Worm (Caenorhabditis elegans) whole organism, midembryonic: ENCODE measurements around the gene C42D8.1.

Source experiments
- T22C8.4 ChIP-seq: fragments of 200-800 bp; sonication (Bioruptor generic); IDR thresholded peaks from 2 replicates; pipeline ENCODE4 v1.3.6; 2022; ENCODE audit warnings: missing genetic modification characterization, missing compliant biosample characterization
- cog-1 ChIP-seq: sonication (generic microtip); optimal IDR thresholded peaks from 2 replicates; lab custom pipeline; 2016; ENCODE audit warnings: missing genetic modification characterization, missing compliant biosample characterization
- flt-1 ChIP-seq: fragments of 200-800 bp; sonication (Bioruptor generic); IDR thresholded peaks from 2 replicates; pipeline ENCODE4 v1.3.6; 2022; ENCODE audit warnings: missing genetic modification characterization, missing compliant biosample characterization
- klf-2 ChIP-seq: fragments of 200-800 bp; sonication (Bioruptor generic); conservative IDR thresholded peaks from 2 replicates; pipeline ENCODE4 v1.3.6; 2022; ENCODE audit warnings: missing genetic modification reagents, missing genetic modification characterization, missing compliant biosample characterization
- med-1 ChIP-seq: sonication (generic microtip); optimal IDR thresholded peaks from 2 replicates; lab custom pipeline; 2017; ENCODE audit warnings: missing genetic modification characterization, mild to moderate bottlenecking, missing compliant biosample characterization, antibody characterized with exemption, missing genetic modification reagents; ENCODE audit not compliant: insufficient read depth
- ref-1 ChIP-seq: fragments of 200-800 bp; sonication (Bioruptor generic); conservative IDR thresholded peaks from 2 replicates; pipeline ENCODE4 v1.3.6; 2022; ENCODE audit warnings: missing genetic modification reagents, missing genetic modification characterization, missing compliant biosample characterization
- tab-1 ChIP-seq: fragments of 200-800 bp; sonication (Bioruptor generic); IDR thresholded peaks from 2 replicates; pipeline ENCODE4 v1.3.6; 2022; ENCODE audit warnings: missing genetic modification characterization, missing compliant biosample characterization
- ztf-23 ChIP-seq: fragments of 200-800 bp; sonication (Bioruptor generic); IDR thresholded peaks from 2 replicates; pipeline ENCODE4 v1.3.6; 2022; ENCODE audit warnings: missing genetic modification reagents, missing genetic modification characterization, missing compliant biosample characterization
- ztf-29 ChIP-seq: fragments of 200-800 bp; sonication (Bioruptor generic); IDR thresholded peaks from 2 replicates; pipeline ENCODE4 v1.3.6; 2022; ENCODE audit warnings: missing genetic modification reagents, missing genetic modification characterization, missing compliant biosample characterization

The C42D8.1 gene

DNA sequence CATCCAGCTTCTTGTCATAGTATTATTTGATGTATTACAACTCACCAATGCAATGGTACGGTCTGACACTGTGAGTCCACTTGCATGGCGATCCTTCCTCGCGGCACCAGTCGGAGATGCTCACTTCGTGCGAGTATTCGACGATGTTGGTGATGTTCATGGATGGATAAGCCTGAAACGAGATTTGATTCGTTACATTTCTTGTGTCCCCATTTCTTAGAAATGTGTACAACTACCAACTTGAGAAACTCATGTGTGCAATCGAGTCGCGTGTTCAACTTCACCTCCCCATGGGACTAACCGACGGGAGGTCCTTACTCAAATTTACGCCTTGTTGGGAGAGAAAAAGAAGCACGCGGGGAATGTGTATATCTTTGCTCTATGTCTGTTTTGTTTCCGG lies 6.2 kb downstream of the C42D8.1 start:
- no peak for TF ChIP-seq med-1 (GFP tag; lab: Kevin White, UChicago)
- TF ChIP-seq flt-1 (GFP tag; lab: Robert Waterston, UW): no peak
- no peak for TF ChIP-seq tab-1 (GFP tag; lab: Robert Waterston, UW)
- TF ChIP-seq ref-1 (GFP tag; lab: Robert Waterston, UW): no peak
- no peak for TF ChIP-seq cog-1 (tag; lab: Kevin White, UChicago)
- TF ChIP-seq ztf-29 (GFP tag; lab: Robert Waterston, UW): no peak
- no peak for TF ChIP-seq T22C8.4 (GFP tag; lab: Robert Waterston, UW)
- TF ChIP-seq ztf-23 (GFP tag; lab: Robert Waterston, UW): no peak
- TF ChIP-seq klf-2: no peak

DNA sequence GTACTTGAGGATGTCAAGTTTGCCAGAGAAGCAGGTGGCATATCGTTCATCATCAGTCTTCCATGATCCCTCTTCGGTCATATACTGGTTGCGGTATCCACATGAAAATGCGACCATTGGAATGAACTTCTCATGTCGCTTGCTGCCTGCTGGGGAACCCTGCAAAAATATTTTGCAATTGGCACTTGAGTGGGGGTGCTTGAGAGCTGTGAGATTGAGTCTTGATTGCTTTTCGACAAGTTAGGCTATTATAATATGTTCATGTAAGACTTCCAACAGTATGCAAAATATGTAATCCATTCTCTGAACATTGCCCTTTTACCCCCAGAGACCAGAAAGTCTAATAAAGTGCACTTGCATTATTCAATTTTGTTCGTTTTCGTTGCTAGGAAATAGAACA lies 6.9 kb downstream of the C42D8.1 start:
- TF ChIP-seq cog-1 (tag; lab: Kevin White, UChicago): no peak
- no peak for TF ChIP-seq flt-1 (GFP tag; lab: Robert Waterston, UW)
- TF ChIP-seq klf-2: no peak
- TF ChIP-seq ref-1 (GFP tag; lab: Robert Waterston, UW): no peak
- TF ChIP-seq ztf-23 (GFP tag; lab: Robert Waterston, UW): no peak
- no peak for TF ChIP-seq med-1 (GFP tag; lab: Kevin White, UChicago)

DNA sequence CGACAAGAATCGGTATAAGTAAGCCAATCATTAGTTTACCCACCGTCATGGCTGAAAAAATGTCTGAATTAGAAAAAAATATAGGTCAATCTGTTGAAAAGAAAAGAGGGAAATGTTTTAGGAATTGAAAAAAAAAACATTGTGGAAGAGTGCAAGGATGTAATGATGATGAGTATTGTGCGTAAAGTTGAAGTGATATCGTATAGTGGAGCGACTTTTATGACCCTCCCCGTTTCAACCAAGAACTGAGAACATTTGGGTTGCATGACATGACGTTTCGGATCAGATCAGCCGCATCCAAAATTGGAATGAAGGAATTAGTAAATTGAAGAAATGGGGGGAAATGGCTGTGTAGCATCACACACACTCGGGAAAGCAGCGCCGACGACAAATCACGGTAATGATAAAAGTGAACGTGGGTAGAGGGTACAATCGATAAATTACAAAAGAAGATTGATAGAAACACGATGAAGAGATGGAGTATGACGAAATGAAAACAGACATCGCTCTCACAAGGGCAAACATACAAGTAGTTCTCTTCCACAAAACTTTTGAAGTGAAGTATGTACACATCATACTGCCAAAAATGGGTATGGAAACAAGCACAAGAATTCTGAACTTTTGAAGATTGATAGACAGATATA lies 7.6 kb downstream of the C42D8.1 start, which contains the start of gene apl-1:
TSS of gene apl-1 (minus strand) at position 51 of the 644 bp plus-strand sequence.
- TF ChIP-seq flt-1 (GFP tag; lab: Robert Waterston, UW) (no peak), med-1 (GFP tag; lab: Kevin White, UChicago) (no peak), ztf-29 (GFP tag; lab: Robert Waterston, UW) (no peak), T22C8.4 (GFP tag; lab: Robert Waterston, UW) (no peak), ztf-23 (GFP tag; lab: Robert Waterston, UW) (no peak), cog-1 (tag; lab: Kevin White, UChicago) (no peak), klf-2 (no peak), tab-1 (GFP tag; lab: Robert Waterston, UW) (no peak), ref-1 (GFP tag; lab: Robert Waterston, UW) (no peak)

ce11 chrX:5117571-5117970 lies 8.3 kb downstream of the C42D8.1 start:
- no peak for TF ChIP-seq ztf-29 (GFP tag; lab: Robert Waterston, UW)
- no peak for TF ChIP-seq ztf-23 (GFP tag; lab: Robert Waterston, UW)
- no peak for TF ChIP-seq med-1 (GFP tag; lab: Kevin White, UChicago)
- no peak for TF ChIP-seq tab-1 (GFP tag; lab: Robert Waterston, UW)
- no peak for TF ChIP-seq klf-2
- no peak for TF ChIP-seq ref-1 (GFP tag; lab: Robert Waterston, UW)
- TF ChIP-seq cog-1 (tag; lab: Kevin White, UChicago): no peak
- no peak for TF ChIP-seq flt-1 (GFP tag; lab: Robert Waterston, UW)
- TF ChIP-seq T22C8.4 (GFP tag; lab: Robert Waterston, UW): no peak

DNA sequence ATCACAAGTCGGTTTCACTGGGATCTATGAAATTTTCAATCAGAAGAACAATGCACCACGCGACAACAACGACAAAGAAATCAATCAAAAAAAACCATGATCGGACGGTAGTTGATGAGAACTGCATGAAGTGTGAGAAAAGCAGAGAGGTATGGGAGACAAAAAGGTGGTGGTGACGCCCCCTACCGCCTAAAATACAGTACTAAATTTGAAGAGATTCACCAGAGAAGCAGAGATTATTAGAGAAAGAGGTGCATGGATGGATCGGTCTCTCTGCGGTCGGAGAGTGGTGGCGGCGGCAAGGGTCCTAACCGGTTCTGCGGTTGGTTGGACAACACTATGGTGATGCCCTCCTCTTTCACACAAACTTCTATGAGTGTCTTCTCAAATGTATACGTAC lies 9.9 kb downstream of the C42D8.1 start:
- no peak for TF ChIP-seq klf-2
- TF ChIP-seq flt-1 (GFP tag; lab: Robert Waterston, UW): 0 out of 2 replicates have a peak, but pooled peaks have one; percentile 16

DNA sequence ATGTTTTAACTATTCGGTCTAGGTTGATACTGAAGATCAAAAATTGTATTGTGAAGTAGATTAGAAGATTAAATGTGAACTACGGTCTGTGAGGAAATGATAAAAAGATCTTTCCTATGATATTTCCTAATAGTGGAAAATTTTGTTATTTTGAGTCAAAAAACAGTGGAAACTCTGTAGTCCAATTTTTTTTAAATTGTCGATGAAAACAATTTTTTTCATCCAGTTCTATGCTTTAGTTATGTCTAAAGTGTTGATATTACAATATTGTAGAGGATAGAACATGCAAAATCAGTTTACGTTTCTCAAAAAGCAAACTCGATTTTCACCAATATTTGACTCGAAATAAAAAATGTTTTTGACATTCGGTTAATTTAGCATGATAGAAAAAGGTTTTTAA lies 10.4 kb downstream of the C42D8.1 start:
- TF ChIP-seq ref-1 (GFP tag; lab: Robert Waterston, UW) (no peak), cog-1 (tag; lab: Kevin White, UChicago) (no peak), flt-1 (GFP tag; lab: Robert Waterston, UW) (no peak), ztf-29 (GFP tag; lab: Robert Waterston, UW) (no peak)

ce11 chrX:5120196-5120595 lies 10.9 kb downstream of the C42D8.1 start:
- no peak for TF ChIP-seq ztf-29 (GFP tag; lab: Robert Waterston, UW)
- TF ChIP-seq klf-2: no peak
- no peak for TF ChIP-seq tab-1 (GFP tag; lab: Robert Waterston, UW)
- TF ChIP-seq T22C8.4 (GFP tag; lab: Robert Waterston, UW): no peak
- no peak for TF ChIP-seq flt-1 (GFP tag; lab: Robert Waterston, UW)
- TF ChIP-seq cog-1 (tag; lab: Kevin White, UChicago): no peak
- no peak for TF ChIP-seq med-1 (GFP tag; lab: Kevin White, UChicago)
- no peak for TF ChIP-seq ref-1 (GFP tag; lab: Robert Waterston, UW)
- TF ChIP-seq ztf-23 (GFP tag; lab: Robert Waterston, UW): no peak

ce11 chrX:5120807-5121206 lies 11.5 kb downstream of the C42D8.1 start:
- TF ChIP-seq T22C8.4 (GFP tag; lab: Robert Waterston, UW) (no peak), tab-1 (GFP tag; lab: Robert Waterston, UW) (no peak), med-1 (GFP tag; lab: Kevin White, UChicago) (no peak), ztf-23 (GFP tag; lab: Robert Waterston, UW) (no peak), ref-1 (GFP tag; lab: Robert Waterston, UW) (no peak), cog-1 (tag; lab: Kevin White, UChicago) (no peak), klf-2 (no peak), flt-1 (GFP tag; lab: Robert Waterston, UW) (no peak), ztf-29 (GFP tag; lab: Robert Waterston, UW) (no peak)

- TF ChIP-seq tab-1 (GFP tag; lab: Robert Waterston, UW) (no peak), T22C8.4 (GFP tag; lab: Robert Waterston, UW) (peak; percentile 64)
Measured at ce11 chrX:5121789-5122188, 12.5 kb downstream of the C42D8.1 start.

- TF ChIP-seq ztf-23 (GFP tag; lab: Robert Waterston, UW) (no peak), flt-1 (GFP tag; lab: Robert Waterston, UW) (no peak), klf-2 (no peak), ref-1 (GFP tag; lab: Robert Waterston, UW) (no peak), cog-1 (tag; lab: Kevin White, UChicago) (no peak), T22C8.4 (GFP tag; lab: Robert Waterston, UW) (no peak), med-1 (GFP tag; lab: Kevin White, UChicago) (no peak), tab-1 (GFP tag; lab: Robert Waterston, UW) (no peak), ztf-29 (GFP tag; lab: Robert Waterston, UW) (no peak)
Measured at ce11 chrX:5122369-5122768, 13.1 kb downstream of the C42D8.1 start.
